Worm (Caenorhabditis elegans) whole organism, L2 larva: ENCODE measurements around the gene tofu-7.

Experiments used
- F13H6.1 ChIP-seq: sonication (generic microtip); optimal IDR thresholded peaks from 2 replicates; lab custom pipeline; 2016; ENCODE audit warnings: missing genetic modification characterization, missing compliant biosample characterization
- R02D3.7 ChIP-seq: fragments of 150-350 bp; optimal IDR thresholded peaks from 2 replicates; lab custom pipeline; 2014; ENCODE audit warnings: missing biosample characterization, missing genetic modification characterization
- Y55F3AM.14 ChIP-seq: fragments of 200-800 bp; sonication (Bioruptor generic); optimal IDR thresholded peaks from 2 replicates; lab custom pipeline; 2018; ENCODE audit warnings: mild to moderate bottlenecking, missing genetic modification characterization, missing compliant biosample characterization
- ZK546.5 ChIP-seq: sonication (generic microtip); optimal IDR thresholded peaks from 2 replicates; lab custom pipeline; 2017; ENCODE audit warnings: missing biosample characterization, missing genetic modification characterization
- alr-1 ChIP-seq: fragments of 150-350 bp; optimal IDR thresholded peaks from 2 replicates; lab custom pipeline; 2014; ENCODE audit warnings: missing biosample characterization, missing genetic modification characterization
- aly-2 ChIP-seq: fragments of 150-350 bp; optimal IDR thresholded peaks from 2 replicates; lab custom pipeline; 2014; ENCODE audit warnings: missing biosample characterization, missing genetic modification characterization
- ama-1 ChIP-seq: fragments of 150-350 bp; optimal IDR thresholded peaks from 2 replicates; lab custom pipeline; 2018; ENCODE audit warnings: inconsistent platforms
- blmp-1 ChIP-seq: sonication (generic microtip); optimal IDR thresholded peaks from 2 replicates; lab custom pipeline; 2017; ENCODE audit warnings: missing genetic modification characterization, mild to moderate bottlenecking, missing compliant biosample characterization, antibody characterized with exemption, moderate library complexity; ENCODE audit not compliant: insufficient read depth
- ceh-16 ChIP-seq: fragments of 150-350 bp; optimal IDR thresholded peaks from 2 replicates; lab custom pipeline; 2014; ENCODE audit warnings: missing biosample characterization, missing genetic modification characterization
- ceh-82 ChIP-seq: fragments of 150-350 bp; optimal IDR thresholded peaks from 2 replicates; lab custom pipeline; 2014; ENCODE audit warnings: missing biosample characterization, missing genetic modification characterization
- crh-2 ChIP-seq: sonication (generic microtip); optimal IDR thresholded peaks from 2 replicates; lab custom pipeline; 2017; ENCODE audit warnings: missing biosample characterization, missing genetic modification characterization
- dmd-4 ChIP-seq: sonication (generic microtip); optimal IDR thresholded peaks from 2 replicates; lab custom pipeline; 2017; ENCODE audit warnings: missing biosample characterization, missing genetic modification characterization
- egl-27 ChIP-seq: sonication (generic microtip); optimal IDR thresholded peaks from 3 replicates; lab custom pipeline; 2017; ENCODE audit warnings: missing biosample characterization, missing genetic modification reagents, missing genetic modification characterization
- elt-1 ChIP-seq: fragments of 150-350 bp; optimal IDR thresholded peaks from 2 replicates; lab custom pipeline; 2014; ENCODE audit warnings: missing biosample characterization, missing genetic modification characterization
- elt-3 ChIP-seq: sonication (generic microtip); optimal IDR thresholded peaks from 2 replicates; lab custom pipeline; 2017; ENCODE audit warnings: missing biosample characterization, missing genetic modification characterization
- fos-1 ChIP-seq: fragments of 150-350 bp; optimal IDR thresholded peaks from 2 replicates; lab custom pipeline; 2014; ENCODE audit warnings: missing biosample characterization, missing genetic modification characterization
- gmeb-1 ChIP-seq: fragments of 150-350 bp; optimal IDR thresholded peaks from 2 replicates; lab custom pipeline; 2014; ENCODE audit warnings: missing biosample characterization, missing genetic modification characterization
- lin-11 ChIP-seq: fragments of 150-350 bp; sonication (generic microtip); optimal IDR thresholded peaks from 2 replicates; lab custom pipeline; 2014; ENCODE audit warnings: missing biosample characterization, missing genetic modification characterization, inconsistent platforms, mixed read lengths
- lin-39 ChIP-seq: fragments of 150-350 bp; optimal IDR thresholded peaks from 2 replicates; lab custom pipeline; 2014; ENCODE audit warnings: missing biosample characterization, missing genetic modification reagents, missing genetic modification characterization
- lsy-2 ChIP-seq, 2 experiments: fragments of 150-350 bp in 1 of 2; sonication (generic microtip) in 1 of 2; optimal IDR thresholded peaks; 2 replicates each; lab custom pipeline; 2014 to 2017; ENCODE audit warnings: missing biosample characterization in 2 of 2, missing genetic modification characterization in 2 of 2
- mab-5 ChIP-seq: fragments of 150-350 bp; optimal IDR thresholded peaks from 2 replicates; lab custom pipeline; 2014; ENCODE audit warnings: missing biosample characterization, missing genetic modification characterization
- mbf-1 ChIP-seq: sonication (generic microtip); optimal IDR thresholded peaks from 2 replicates; lab custom pipeline; 2017; ENCODE audit warnings: missing biosample characterization, missing genetic modification characterization
- nhr-10 ChIP-seq: sonication (generic microtip); optimal IDR thresholded peaks from 2 replicates; lab custom pipeline; 2017; ENCODE audit warnings: missing biosample characterization, missing genetic modification characterization
- nhr-11 ChIP-seq: fragments of 150-350 bp; optimal IDR thresholded peaks from 2 replicates; lab custom pipeline; 2014; ENCODE audit warnings: missing biosample characterization, missing genetic modification characterization
- nhr-12 ChIP-seq: fragments of 150-350 bp; optimal IDR thresholded peaks from 2 replicates; lab custom pipeline; 2014; ENCODE audit warnings: missing biosample characterization, missing genetic modification characterization
- nhr-129 ChIP-seq: fragments of 150-350 bp; optimal IDR thresholded peaks from 2 replicates; lab custom pipeline; 2014; ENCODE audit warnings: missing biosample characterization, missing genetic modification characterization
- nhr-21 ChIP-seq: fragments of 150-350 bp; optimal IDR thresholded peaks from 2 replicates; lab custom pipeline; 2014; ENCODE audit warnings: missing biosample characterization, missing genetic modification characterization
- nhr-23 ChIP-seq: fragments of 150-350 bp; optimal IDR thresholded peaks from 2 replicates; lab custom pipeline; 2014; ENCODE audit warnings: missing biosample characterization, missing genetic modification reagents, missing genetic modification characterization
- nhr-237 ChIP-seq: fragments of 150-350 bp; optimal IDR thresholded peaks from 2 replicates; lab custom pipeline; 2014; ENCODE audit warnings: missing biosample characterization, missing genetic modification characterization
- nhr-25 ChIP-seq: fragments of 150-350 bp; sonication (generic microtip); optimal IDR thresholded peaks from 3 replicates; lab custom pipeline; 2014; ENCODE audit warnings: missing biosample characterization, missing genetic modification characterization
- nhr-6 ChIP-seq: fragments of 150-350 bp; optimal IDR thresholded peaks from 2 replicates; lab custom pipeline; 2014; ENCODE audit warnings: missing biosample characterization, missing genetic modification characterization
- nhr-77 ChIP-seq: fragments of 150-350 bp; optimal IDR thresholded peaks from 2 replicates; lab custom pipeline; 2014; ENCODE audit warnings: missing biosample characterization, missing genetic modification characterization
- peb-1 ChIP-seq: fragments of 150-350 bp; optimal IDR thresholded peaks from 2 replicates; lab custom pipeline; 2014; ENCODE audit warnings: missing biosample characterization, missing genetic modification characterization
- sem-4 ChIP-seq: fragments of 150-350 bp; optimal IDR thresholded peaks from 2 replicates; lab custom pipeline; 2014; ENCODE audit warnings: missing biosample characterization, missing genetic modification reagents, missing genetic modification characterization
- skn-1 ChIP-seq: sonication (generic microtip); optimal IDR thresholded peaks from 2 replicates; lab custom pipeline; 2017; ENCODE audit warnings: missing biosample characterization, missing genetic modification characterization
- sma-3 ChIP-seq: sonication (generic microtip); optimal IDR thresholded peaks from 2 replicates; lab custom pipeline; 2016; ENCODE audit warnings: missing genetic modification reagents, missing genetic modification characterization, missing compliant biosample characterization
- sma-9 ChIP-seq, 2 experiments: fragments of 150-350 bp in 1 of 2; sonication (generic microtip) in 1 of 2; optimal IDR thresholded peaks; 2 replicates each; lab custom pipeline; 2014 to 2016; ENCODE audit warnings: missing genetic modification characterization in 2 of 2, mild to moderate bottlenecking in 1 of 2, missing biosample characterization in 1 of 2, missing compliant biosample characterization in 1 of 2, missing genetic modification reagents in 1 of 2, moderate library complexity in 1 of 2
- snpc-4 ChIP-seq: fragments of 150-350 bp; optimal IDR thresholded peaks from 2 replicates; lab custom pipeline; 2014; ENCODE audit warnings: missing biosample characterization, missing genetic modification characterization
- unc-39 ChIP-seq: fragments of 150-350 bp; optimal IDR thresholded peaks from 2 replicates; lab custom pipeline; 2014; ENCODE audit warnings: missing biosample characterization, missing genetic modification characterization
- unc-62 ChIP-seq: fragments of 150-350 bp; optimal IDR thresholded peaks from 2 replicates; lab custom pipeline; 2014; ENCODE audit warnings: missing biosample characterization, missing genetic modification reagents, missing genetic modification characterization
- zag-1 ChIP-seq: fragments of 150-350 bp; optimal IDR thresholded peaks from 2 replicates; lab custom pipeline; 2014; ENCODE audit warnings: missing biosample characterization, missing genetic modification characterization
- ztf-1 ChIP-seq: fragments of 200-800 bp; sonication (Bioruptor generic); conservative IDR thresholded peaks from 2 replicates; pipeline ENCODE4 v1.3.6; 2022; ENCODE audit warnings: missing genetic modification characterization, missing compliant biosample characterization
- ztf-11 ChIP-seq: sonication (generic microtip); optimal IDR thresholded peaks from 2 replicates; lab custom pipeline; 2017; ENCODE audit warnings: missing biosample characterization, missing genetic modification characterization
- ztf-4 ChIP-seq: fragments of 150-350 bp; optimal IDR thresholded peaks from 2 replicates; lab custom pipeline; 2014; ENCODE audit warnings: missing biosample characterization, missing genetic modification characterization

Gene tofu-7

DNA sequence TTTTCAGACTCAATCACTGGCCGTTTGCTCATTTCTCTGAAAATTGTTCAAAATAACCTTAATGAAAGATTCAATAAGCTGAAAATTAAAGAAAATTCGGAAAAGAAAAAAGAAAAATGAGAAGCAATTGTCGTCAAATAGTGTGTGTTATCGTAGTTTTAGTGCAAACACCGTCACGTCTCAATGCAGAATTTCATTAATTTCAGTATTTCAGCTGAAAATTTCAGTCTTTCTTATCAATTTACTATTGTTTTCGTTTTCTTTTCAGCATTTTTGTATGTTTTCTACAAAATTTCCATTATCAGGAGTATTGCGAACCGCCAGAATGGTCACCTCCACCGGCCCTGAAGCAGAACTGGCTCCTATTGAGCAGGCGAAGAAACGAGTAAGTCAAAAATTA, 38.0 kb upstream of the tofu-7 start, which contains the start of the genes B0280.9 and rpia-1 (continued):
- no peak for TF ChIP-seq lin-11
- TF ChIP-seq nhr-21 (tag; lab: Kevin White, UChicago) = no peak
- peak; percentile 26 for TF ChIP-seq gmeb-1 (tag; lab: Kevin White, UChicago)
- TF ChIP-seq R02D3.7 (tag; lab: Kevin White, UChicago) = no peak
- TF ChIP-seq nhr-11 (tag; lab: Kevin White, UChicago) = no peak
- peak; percentile 38 for TF ChIP-seq nhr-129 (tag; lab: Kevin White, UChicago)
- TF ChIP-seq sem-4 (tag; lab: Kevin White, UChicago) = no peak
- TF ChIP-seq blmp-1 (tag; lab: Kevin White, UChicago) = no peak
- no peak for TF ChIP-seq nhr-23 (tag; lab: Kevin White, UChicago)
- TF ChIP-seq nhr-77 = no peak
- TF ChIP-seq sma-9 (GFP tag; optimal IDR thresholded peaks at IDR 0.05; lab: Kevin White, UChicago) = peak; percentile 45
- TF ChIP-seq sma-9 (tag; optimal IDR thresholded peaks at IDR 0.05; lab: Kevin White, UChicago) = no peak
- no peak for TF ChIP-seq nhr-12 (tag; lab: Kevin White, UChicago)
- TF ChIP-seq sma-3 (GFP tag; lab: Kevin White, UChicago) = no peak
- no peak for TF ChIP-seq ceh-82 (tag; lab: Kevin White, UChicago)
- no peak for TF ChIP-seq ztf-4 (tag; lab: Kevin White, UChicago)

DNA sequence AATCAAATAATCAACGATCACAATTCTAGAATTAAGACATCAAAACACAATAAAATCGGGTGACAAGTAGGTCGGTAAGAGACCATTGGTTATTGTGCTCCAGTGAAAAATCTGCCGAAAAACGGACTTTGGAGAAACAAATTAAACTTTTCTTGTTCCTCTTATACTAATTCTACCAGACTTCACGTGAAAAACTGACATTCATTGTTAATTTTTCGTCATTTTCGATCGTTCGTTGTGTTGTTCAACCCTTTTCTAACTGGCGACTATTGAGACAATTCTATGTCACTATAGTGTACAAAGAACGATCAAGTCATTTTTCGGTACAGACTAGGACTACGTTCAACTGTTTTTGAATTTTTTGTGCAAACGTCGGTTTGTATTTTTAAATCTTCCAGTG, 35.7 kb upstream of the tofu-7 start:
- no peak for TF ChIP-seq nhr-6 (tag; lab: Kevin White, UChicago)
- TF ChIP-seq fos-1 (tag; lab: Kevin White, UChicago) = peak; percentile 31
- no peak for TF ChIP-seq sem-4 (tag; lab: Kevin White, UChicago)
- no peak for TF ChIP-seq nhr-23 (tag; lab: Kevin White, UChicago)
- no peak for TF ChIP-seq dmd-4 (tag; lab: Kevin White, UChicago)
- no peak for TF ChIP-seq zag-1 (tag; lab: Kevin White, UChicago)
- TF ChIP-seq elt-3 (tag; lab: Kevin White, UChicago) = no peak
- TF ChIP-seq skn-1 (tag; lab: Kevin White, UChicago) = no peak
- peak; percentile 36 for TF ChIP-seq nhr-129 (tag; lab: Kevin White, UChicago)
- no peak for TF ChIP-seq elt-1 (tag; lab: Kevin White, UChicago)
- peak; percentile 21 for TF ChIP-seq gmeb-1 (tag; lab: Kevin White, UChicago)
- TF ChIP-seq crh-2 (tag; lab: Kevin White, UChicago) = peak; percentile 65
- no peak for TF ChIP-seq blmp-1 (tag; lab: Kevin White, UChicago)
- TF ChIP-seq unc-62 = no peak
- peak in 1 of 2 experiments; percentile 28 for TF ChIP-seq lsy-2 (tag; optimal IDR thresholded peaks at IDR 0.05; lab: Kevin White, UChicago)
- TF ChIP-seq aly-2 = no peak
- TF ChIP-seq lin-39 (tag; lab: Kevin White, UChicago) = no peak
- TF ChIP-seq alr-1 (tag; lab: Kevin White, UChicago) = no peak
- no peak for TF ChIP-seq Y55F3AM.14 (GFP tag; lab: Kevin White, UChicago)
- TF ChIP-seq nhr-11 (tag; lab: Kevin White, UChicago) = no peak
- peak; percentile 58 for TF ChIP-seq nhr-25 (tag; lab: Kevin White, UChicago)
- peak; percentile 76 for TF ChIP-seq egl-27 (tag; lab: Kevin White, UChicago)
- TF ChIP-seq sma-9 (GFP tag; optimal IDR thresholded peaks at IDR 0.05; lab: Kevin White, UChicago) = peak; percentile 89
- TF ChIP-seq sma-9 (tag; optimal IDR thresholded peaks at IDR 0.05; lab: Kevin White, UChicago) = no peak
- no peak for TF ChIP-seq unc-39 (tag; lab: Kevin White, UChicago)
- peak; percentile 32 for TF ChIP-seq nhr-21 (tag; lab: Kevin White, UChicago)
- peak; percentile 57 for TF ChIP-seq sma-3 (GFP tag; lab: Kevin White, UChicago)
- TF ChIP-seq F13H6.1 (tag; lab: Kevin White, UChicago) = no peak
- no peak for TF ChIP-seq nhr-77

DNA sequence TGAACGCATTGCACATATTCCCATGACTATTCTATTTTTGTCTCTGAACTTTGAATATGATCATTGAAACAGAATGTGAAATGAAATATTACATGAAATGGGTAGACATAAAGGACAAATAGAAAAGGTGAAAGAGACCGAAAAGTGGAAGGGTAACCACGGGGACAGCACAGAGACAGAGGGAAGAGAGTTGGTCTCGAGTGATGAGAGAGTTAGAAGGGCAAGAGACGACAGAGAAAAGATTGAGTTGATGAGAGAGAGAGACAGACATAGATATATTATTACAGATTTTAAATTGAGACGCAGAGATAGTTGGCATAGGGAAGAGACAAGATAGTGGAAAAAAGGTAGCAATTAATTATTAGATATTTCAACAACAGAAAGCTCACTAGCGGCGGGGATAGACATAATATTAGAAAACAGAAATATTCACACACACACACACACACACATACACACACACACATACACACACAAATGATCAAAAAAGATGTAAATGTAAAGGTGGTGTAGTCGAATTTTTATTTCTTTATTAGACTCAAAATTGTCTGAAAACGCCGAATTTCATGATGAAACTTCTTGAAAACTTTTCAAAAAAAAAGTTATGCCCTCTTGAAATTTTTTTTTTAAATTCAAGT, 31.9 kb upstream of the tofu-7 start:
- TF ChIP-seq R02D3.7 (tag; lab: Kevin White, UChicago) (no peak), ceh-82 (tag; lab: Kevin White, UChicago) (no peak), ztf-11 (tag; lab: Kevin White, UChicago) (no peak), mab-5 (no peak), egl-27 (tag; lab: Kevin White, UChicago) (peak; percentile 91), ama-1 (peak; percentile 7), F13H6.1 (tag; lab: Kevin White, UChicago) (peak; percentile 87), elt-1 (tag; lab: Kevin White, UChicago) (no peak), nhr-237 (tag; lab: Kevin White, UChicago) (no peak), ztf-4 (tag; lab: Kevin White, UChicago) (peak; percentile 75), dmd-4 (tag; lab: Kevin White, UChicago) (no peak), zag-1 (tag; lab: Kevin White, UChicago) (no peak), lin-39 (tag; lab: Kevin White, UChicago) (no peak), skn-1 (tag; lab: Kevin White, UChicago) (no peak), snpc-4 (tag; lab: Kevin White, UChicago) (peak; percentile 27), nhr-12 (tag; lab: Kevin White, UChicago) (no peak), Y55F3AM.14 (GFP tag; lab: Kevin White, UChicago) (no peak), nhr-10 (tag; lab: Kevin White, UChicago) (peak; percentile 35), mbf-1 (tag; lab: Kevin White, UChicago) (no peak), nhr-11 (tag; lab: Kevin White, UChicago) (no peak), nhr-21 (tag; lab: Kevin White, UChicago) (peak; percentile 76), nhr-77 (no peak), fos-1 (tag; lab: Kevin White, UChicago) (peak; percentile 76), unc-62 (no peak), sma-3 (GFP tag; lab: Kevin White, UChicago) (peak; percentile 74), ztf-1 (GFP tag; lab: Robert Waterston, UW) (no peak), ZK546.5 (no peak), peb-1 (tag; lab: Kevin White, UChicago) (no peak), nhr-23 (tag; lab: Kevin White, UChicago) (no peak), ceh-16 (tag; lab: Kevin White, UChicago) (no peak), nhr-129 (tag; lab: Kevin White, UChicago) (peak; percentile 78)
